Fruit fly (Drosophila melanogaster): ENCODE measurements around the gene CG3808.

The CG3808 gene

dm6 chr3L:19011174-19011573, 10.8 kb upstream of the CG3808 start:
- TF ChIP-seq noc (tag; optimal IDR thresholded peaks at IDR 0.05), result no peak

- no peak for TF ChIP-seq noc (tag; optimal IDR thresholded peaks at IDR 0.05)
Measured at dm6 chr3L:19005396-19005795, 5.0 kb upstream of the CG3808 start.

dm6 chr3L:19004120-19004519, 3.7 kb upstream of the CG3808 start:
- TF ChIP-seq noc (tag; optimal IDR thresholded peaks at IDR 0.05), result no peak

dm6 chr3L:19003220-19003619, 2.8 kb upstream of the CG3808 start, which contains the start of gene SmydA-2:
TSS of gene SmydA-2 (minus strand) at chr3L:19003252.
- no peak for TF ChIP-seq noc (tag; optimal IDR thresholded peaks at IDR 0.05)

dm6 chr3L:18998284-18998830, 2.1 kb downstream of the CG3808 start:
- peak; percentile 3 for TF ChIP-seq noc (tag; optimal IDR thresholded peaks at IDR 0.05)

dm6 chr3L:18997590-18998283, 2.7 kb downstream of the CG3808 start, which contains the start of gene CG18135:
TSS of gene CG18135 (minus strand) at chr3L:18998283.
- TF ChIP-seq noc (tag; optimal IDR thresholded peaks at IDR 0.05), result no peak

- TF ChIP-seq noc (tag; optimal IDR thresholded peaks at IDR 0.05), result peak; percentile 57
Measured at dm6 chr3L:18996774-18997589, 3.4 kb downstream of the CG3808 start.

- peak; percentile 90 for TF ChIP-seq noc (tag; optimal IDR thresholded peaks at IDR 0.05)
Measured at dm6 chr3L:18996030-18996773, 4.2 kb downstream of the CG3808 start.

dm6 chr3L:18995667-18996029, 4.8 kb downstream of the CG3808 start:
- no peak for TF ChIP-seq noc (tag; optimal IDR thresholded peaks at IDR 0.05)

dm6 chr3L:18994505-18994969, 5.9 kb downstream of the CG3808 start:
- peak; percentile 91 for TF ChIP-seq noc (tag; optimal IDR thresholded peaks at IDR 0.05)

dm6 chr3L:18993578-18994255, 6.7 kb downstream of the CG3808 start:
- no peak for TF ChIP-seq noc (tag; optimal IDR thresholded peaks at IDR 0.05)

- TF ChIP-seq noc (tag; optimal IDR thresholded peaks at IDR 0.05), result peak; percentile 64
Measured at dm6 chr3L:18992820-18993219, 7.6 kb downstream of the CG3808 start.

dm6 chr3L:18989611-18990010, 10.8 kb downstream of the CG3808 start, which contains the start of gene CG34256:
TSS of gene CG34256 (minus strand) at chr3L:18989815.
- no peak for TF ChIP-seq noc (tag; optimal IDR thresholded peaks at IDR 0.05)

dm6 chr3L:18988055-18988819, 12.2 kb downstream of the CG3808 start, which contains the start of gene CG11619:
TSS of gene CG11619 (minus strand) at chr3L:18988323.
- TF ChIP-seq noc (tag; optimal IDR thresholded peaks at IDR 0.05), result peak; percentile 38
